Fruit fly (Drosophila melanogaster) whole organism, embryonic: ENCODE measurements around the gene CG34278.

Experiments used
- Atf-2 ChIP-seq: fragments of 200-800 bp; sonication (Bioruptor generic); optimal IDR thresholded peaks from 2 replicates; lab custom pipeline; 2016; ENCODE audit warnings: missing biosample characterization, missing genetic modification characterization
- Atf3 ChIP-seq: fragments of 200-800 bp; sonication (Bioruptor generic); optimal IDR thresholded peaks from 3 replicates; lab custom pipeline; 2016; ENCODE audit warnings: missing biosample characterization, missing genetic modification characterization
- C15 ChIP-seq: fragments of 200-800 bp; sonication (Bioruptor generic); IDR thresholded peaks from 3 replicates; pipeline ENCODE4 v1.3.6; 2022; ENCODE audit warnings: missing biosample characterization, missing genetic modification characterization
- CG11085 ChIP-seq: fragments of 200-800 bp; sonication (Bioruptor generic); IDR thresholded peaks from 2 replicates; pipeline ENCODE4 v1.3.6; 2022; ENCODE audit warnings: missing biosample characterization, missing genetic modification characterization
- CG13894 ChIP-seq: fragments of 200-800 bp; sonication (Bioruptor generic); optimal IDR thresholded peaks from 3 replicates; lab custom pipeline; 2018; ENCODE audit warnings: missing biosample characterization, mild to moderate bottlenecking, missing genetic modification characterization, moderate library complexity
- CG14667 ChIP-seq: fragments of 200-800 bp; sonication (Bioruptor generic); IDR thresholded peaks from 2 replicates; pipeline ENCODE4 v1.3.6; 2022; ENCODE audit warnings: missing biosample characterization, missing genetic modification characterization
- CG1529 ChIP-seq: fragments of 200-800 bp; sonication (Bioruptor generic); optimal IDR thresholded peaks from 3 replicates; lab custom pipeline; 2018; ENCODE audit warnings: missing biosample characterization, missing genetic modification characterization
- CG17359 ChIP-seq: fragments of 200-800 bp; sonication (Bioruptor generic); optimal IDR thresholded peaks from 3 replicates; lab custom pipeline; 2018; ENCODE audit warnings: missing biosample characterization, mild to moderate bottlenecking, missing genetic modification characterization, moderate library complexity
- CG17802 ChIP-seq: fragments of 200-800 bp; sonication (Bioruptor generic); optimal IDR thresholded peaks from 2 replicates; lab custom pipeline; 2018; ENCODE audit warnings: missing biosample characterization, mild to moderate bottlenecking, missing genetic modification characterization, moderate library complexity
- CG31388 ChIP-seq: fragments of 200-800 bp; sonication (Bioruptor generic); optimal IDR thresholded peaks from 2 replicates; lab custom pipeline; 2016; ENCODE audit warnings: missing biosample characterization, missing genetic modification characterization
- CG32767 ChIP-seq: fragments of 200-800 bp; sonication (Bioruptor generic); IDR thresholded peaks from 2 replicates; pipeline ENCODE4 v1.3.6; 2022; ENCODE audit warnings: missing biosample characterization, missing genetic modification characterization
- CG32772 ChIP-seq: fragments of 200-800 bp; sonication (Bioruptor generic); IDR thresholded peaks from 2 replicates; pipeline ENCODE4 v1.3.6; 2022; ENCODE audit warnings: missing biosample characterization, missing genetic modification characterization
- CG3847 ChIP-seq: fragments of 200-800 bp; sonication (Bioruptor generic); IDR thresholded peaks from 2 replicates; pipeline ENCODE4 v1.3.6; 2022; ENCODE audit warnings: missing biosample characterization, missing genetic modification characterization
- CG43689 ChIP-seq: fragments of 200-800 bp; sonication (Bioruptor generic); IDR thresholded peaks from 2 replicates; pipeline ENCODE4 v1.3.6; 2022; ENCODE audit warnings: missing biosample characterization, missing genetic modification characterization
- CG6854 ChIP-seq: fragments of 200-800 bp; sonication (Bioruptor generic); optimal IDR thresholded peaks from 3 replicates; lab custom pipeline; 2017; ENCODE audit warnings: missing biosample characterization, mild to moderate bottlenecking, missing genetic modification characterization
- CG8281 ChIP-seq: fragments of 200-800 bp; sonication (Bioruptor generic); optimal IDR thresholded peaks from 2 replicates; lab custom pipeline; 2018; ENCODE audit warnings: missing biosample characterization, mild to moderate bottlenecking, missing genetic modification characterization, moderate library complexity
- CG9727 ChIP-seq: fragments of 200-800 bp; sonication (Bioruptor generic); optimal IDR thresholded peaks from 3 replicates; lab custom pipeline; 2017; ENCODE audit warnings: missing biosample characterization, mild to moderate bottlenecking, missing genetic modification characterization
- CTCF ChIP-seq: fragments of 200-800 bp; sonication (Bioruptor generic); optimal IDR thresholded peaks from 2 replicates; lab custom pipeline; 2017; ENCODE audit warnings: missing biosample characterization, mild to moderate bottlenecking, missing genetic modification characterization, moderate library complexity
- CrebB ChIP-seq: fragments of 200-800 bp; sonication (Bioruptor generic); optimal IDR thresholded peaks from 3 replicates; lab custom pipeline; 2018; ENCODE audit warnings: missing biosample characterization, mild to moderate bottlenecking, missing genetic modification characterization
- Dref ChIP-seq: fragments of 200-800 bp; sonication (Bioruptor generic); IDR thresholded peaks from 2 replicates; pipeline ENCODE4 v1.3.6; 2022; ENCODE audit warnings: missing biosample characterization, missing genetic modification characterization
- Eip74EF ChIP-seq, 2 experiments: fragments of 200-800 bp in 1 of 2; fragments of >200 bp in 1 of 2; sonication (Bioruptor generic) in 1 of 2; optimal IDR thresholded peaks; 2 replicates each; lab custom pipeline; 2017 to 2019; ENCODE audit warnings: missing biosample characterization in 2 of 2, missing genetic modification characterization in 2 of 2, mild to moderate bottlenecking in 1 of 2, moderate library complexity in 1 of 2
- Elba2 ChIP-seq: fragments of 200-800 bp; sonication (Bioruptor generic); optimal IDR thresholded peaks from 3 replicates; lab custom pipeline; 2016; ENCODE audit warnings: missing biosample characterization, missing genetic modification characterization
- HHEX ChIP-seq: fragments of 200-800 bp; sonication (Bioruptor generic); optimal IDR thresholded peaks from 3 replicates; lab custom pipeline; 2017; ENCODE audit warnings: missing biosample characterization, mild to moderate bottlenecking, missing genetic modification characterization, missing genetic modification reagents
- HLH4C ChIP-seq: fragments of 200-800 bp; sonication (Bioruptor generic); IDR thresholded peaks from 3 replicates; pipeline ENCODE4 v1.3.6; 2022; ENCODE audit warnings: missing biosample characterization, missing genetic modification characterization; ENCODE audit not compliant: partially characterized antibody
- Hmr ChIP-seq: fragments of 200-800 bp; sonication (Bioruptor generic); optimal IDR thresholded peaks from 3 replicates; lab custom pipeline; 2017; ENCODE audit warnings: mild to moderate bottlenecking, missing biosample characterization, missing genetic modification reagents, missing genetic modification characterization
- Hr3 ChIP-seq: fragments of 200-800 bp; sonication (Bioruptor generic); optimal IDR thresholded peaks from 3 replicates; lab custom pipeline; 2016; ENCODE audit warnings: missing biosample characterization, missing genetic modification characterization
- Myb ChIP-seq: fragments of 200-800 bp; sonication (Bioruptor generic); optimal IDR thresholded peaks from 2 replicates; lab custom pipeline; 2016; ENCODE audit warnings: missing biosample characterization, missing genetic modification characterization
- NC2α ChIP-seq: fragments of 200-800 bp; sonication (Bioruptor generic); optimal IDR thresholded peaks from 2 replicates; lab custom pipeline; 2016; ENCODE audit warnings: missing biosample characterization, missing genetic modification characterization
- NC2β ChIP-seq: fragments of 200-800 bp; sonication (Bioruptor generic); optimal IDR thresholded peaks from 2 replicates; lab custom pipeline; 2016; ENCODE audit warnings: missing biosample characterization, missing genetic modification characterization
- Nf-YC ChIP-seq: fragments of 200-800 bp; optimal IDR thresholded peaks from 3 replicates; lab custom pipeline; 2019; ENCODE audit warnings: missing biosample characterization, mild to moderate bottlenecking, missing genetic modification characterization, moderate library complexity
- PHDP ChIP-seq: fragments of 200-800 bp; sonication (Bioruptor generic); optimal IDR thresholded peaks from 3 replicates; lab custom pipeline; 2018; ENCODE audit warnings: missing biosample characterization, mild to moderate bottlenecking, missing genetic modification characterization, moderate library complexity
- Sox102F ChIP-seq: fragments of 200-800 bp; sonication (Bioruptor generic); optimal IDR thresholded peaks from 2 replicates; lab custom pipeline; 2018; ENCODE audit warnings: missing biosample characterization, mild to moderate bottlenecking, missing genetic modification characterization, moderate library complexity
- Usf ChIP-seq: fragments of 200-800 bp; sonication (Bioruptor generic); optimal IDR thresholded peaks from 2 replicates; lab custom pipeline; 2017; ENCODE audit warnings: missing genotype, missing biosample characterization, missing genetic modification characterization
- en ChIP-seq: fragments of 200-800 bp; sonication (Bioruptor generic); optimal IDR thresholded peaks from 2 replicates; lab custom pipeline; 2016; ENCODE audit warnings: missing biosample characterization, missing genetic modification characterization
- fru ChIP-seq: fragments of >200 bp; optimal IDR thresholded peaks from 2 replicates; lab custom pipeline; 2017
- ftz-f1 ChIP-seq: fragments of 200-800 bp; sonication (Bioruptor generic); optimal IDR thresholded peaks from 2 replicates; lab custom pipeline; 2016; ENCODE audit warnings: missing biosample characterization, missing genetic modification characterization
- gro ChIP-seq: fragments of 200-800 bp; sonication (Bioruptor generic); optimal IDR thresholded peaks from 2 replicates; lab custom pipeline; 2016; ENCODE audit warnings: missing biosample characterization, missing genetic modification characterization
- hkb ChIP-seq, 2 experiments: fragments of 200-800 bp in 1 of 2; fragments of >200 bp in 1 of 2; sonication (Bioruptor generic) in 1 of 2; IDR thresholded peaks in 1 of 2; optimal IDR thresholded peaks in 1 of 2; 2 replicates each; pipeline versions ENCODE4 v1.3.6 to Lab custom; 2017 to 2022; ENCODE audit warnings: missing biosample characterization in 1 of 2, missing genetic modification characterization in 1 of 2
- jigr1 ChIP-seq: fragments of 200-800 bp; sonication (Bioruptor generic); IDR thresholded peaks from 3 replicates; pipeline ENCODE4 v1.3.6; 2022; ENCODE audit warnings: missing biosample characterization, missing genetic modification characterization
- kah ChIP-seq: fragments of 200-800 bp; sonication (Bioruptor generic); optimal IDR thresholded peaks from 2 replicates; lab custom pipeline; 2018; ENCODE audit warnings: missing biosample characterization, mild to moderate bottlenecking, missing genetic modification characterization
- kay ChIP-seq: fragments of 200-800 bp; sonication (Bioruptor generic); optimal IDR thresholded peaks from 2 replicates; lab custom pipeline; 2016; ENCODE audit warnings: missing biosample characterization, missing genetic modification characterization
- lilli ChIP-seq: fragments of 200-800 bp; sonication (Bioruptor generic); optimal IDR thresholded peaks from 3 replicates; lab custom pipeline; 2016; ENCODE audit warnings: missing biosample characterization, missing genetic modification characterization
- pho ChIP-seq: fragments of 200-800 bp; sonication (Bioruptor generic); optimal IDR thresholded peaks from 2 replicates; lab custom pipeline; 2016; ENCODE audit warnings: missing biosample characterization, missing genetic modification characterization
- pzg ChIP-seq: fragments of 200-800 bp; sonication (Bioruptor generic); optimal IDR thresholded peaks from 3 replicates; lab custom pipeline; 2018; ENCODE audit warnings: missing biosample characterization, mild to moderate bottlenecking, missing genetic modification characterization, moderate library complexity
- ro ChIP-seq: fragments of 200-800 bp; sonication (Bioruptor generic); IDR thresholded peaks from 2 replicates; pipeline ENCODE4 v1.3.6; 2022; ENCODE audit warnings: missing biosample characterization, missing genetic modification characterization
- tio ChIP-seq: fragments of 200-800 bp; sonication (Bioruptor generic); optimal IDR thresholded peaks from 2 replicates; lab custom pipeline; 2017; ENCODE audit warnings: missing biosample characterization, missing genetic modification characterization, inconsistent platforms
- ttk ChIP-seq: fragments of 200-800 bp; sonication (Bioruptor generic); IDR thresholded peaks from 2 replicates; pipeline ENCODE4 v2.1.2; 2022; ENCODE audit warnings: missing biosample characterization, missing genetic modification characterization
- unc-4 ChIP-seq: fragments of 200-800 bp; sonication (Bioruptor generic); IDR thresholded peaks from 2 replicates; pipeline ENCODE4 v1.3.6; 2022; ENCODE audit warnings: missing biosample characterization, missing genetic modification characterization; ENCODE audit not compliant: partially characterized antibody
- unpg ChIP-seq: fragments of 200-800 bp; sonication (Bioruptor generic); optimal IDR thresholded peaks from 3 replicates; lab custom pipeline; 2018; ENCODE audit warnings: missing biosample characterization, mild to moderate bottlenecking, missing genetic modification characterization, moderate library complexity
- wek ChIP-seq: fragments of 200-800 bp; sonication (Bioruptor generic); optimal IDR thresholded peaks from 3 replicates; lab custom pipeline; 2018; ENCODE audit warnings: missing biosample characterization, mild to moderate bottlenecking, missing genetic modification characterization, moderate library complexity
- zfh2 ChIP-seq: fragments of 200-800 bp; sonication (Bioruptor generic); optimal IDR thresholded peaks from 2 replicates; lab custom pipeline; 2016; ENCODE audit warnings: missing biosample characterization, missing genetic modification characterization

Gene CG34278

dm6 chr3R:17117607-17118327 is 2.5 kb upstream of the CG34278 start (continued):
- TF ChIP-seq pzg (GFP tag; lab: Kevin White, UChicago) (no peak), lilli (no peak), hkb (optimal IDR thresholded peaks at IDR 0.05; lab: Kevin White, UChicago) (no peak), hkb (GFP tag; IDR thresholded peaks at IDR 0.05; lab: Robert Waterston, UW) (no peak), CG43689 (GFP tag; lab: Robert Waterston, UW) (no peak), Elba2 (GFP tag; lab: Kevin White, UChicago) (no peak), Eip74EF (GFP tag; optimal IDR thresholded peaks at IDR 0.05; lab: Kevin White, UChicago) (no peak), wek (GFP tag; lab: Kevin White, UChicago) (no peak), HLH4C (no peak), CTCF (no peak), CG31388 (no peak), Atf3 (GFP tag; lab: Kevin White, UChicago) (no peak), CG11085 (GFP tag; lab: Robert Waterston, UW) (no peak), en (GFP tag; lab: Kevin White, UChicago) (no peak), Hr3 (no peak), kay (GFP tag; lab: Kevin White, UChicago) (no peak), CG6854 (GFP tag; lab: Kevin White, UChicago) (no peak), CG17802 (tag; lab: Kevin White, UChicago) (no peak), CG3847 (no peak), Myb (no peak), unc-4 (no peak), pho (no peak), CG17359 (no peak), gro (no peak), CG32772 (GFP tag; lab: Robert Waterston, UW) (no peak), CrebB (tag; lab: Kevin White, UChicago) (no peak), CG9727 (GFP tag; lab: Kevin White, UChicago) (no peak), C15 (GFP tag; lab: Robert Waterston, UW) (no peak), Hmr (GFP tag; lab: Kevin White, UChicago) (no peak), PHDP (tag; lab: Kevin White, UChicago) (peak; percentile 25), jigr1 (GFP tag; lab: Robert Waterston, UW) (no peak), fru (lab: Kevin White, UChicago) (no peak), unpg (peak; percentile 28), kah (no peak), CG14667 (GFP tag; lab: Robert Waterston, UW) (no peak), NC2α (no peak), HHEX (no peak), tio (GFP tag; lab: Kevin White, UChicago) (peak; percentile 17), NC2β (no peak), ro (GFP tag; lab: Robert Waterston, UW) (no peak), Dref (no peak), zfh2 (no peak), ttk (GFP tag; lab: Robert Waterston, UW) (no peak), Nf-YC (no peak), ftz-f1 (no peak), CG32767 (GFP tag; lab: Robert Waterston, UW) (no peak), Atf-2 (GFP tag; lab: Kevin White, UChicago) (no peak), Sox102F (GFP tag; lab: Kevin White, UChicago) (peak; percentile 23), CG8281 (tag; lab: Kevin White, UChicago) (no peak), CG1529 (GFP tag; lab: Kevin White, UChicago) (no peak), Usf (GFP tag; lab: Kevin White, UChicago) (no peak), CG13894 (no peak)
